Fruit fly (Drosophila melanogaster) whole organism, prepupa: ENCODE data around the gene CG10031.

ENCODE experiments used
- Blimp-1 ChIP-seq: fragments of 200-800 bp; sonication (Bioruptor generic); optimal IDR thresholded peaks from 3 replicates; lab custom pipeline; 2017; ENCODE audit warnings: missing biosample characterization, missing genetic modification characterization, mild to moderate bottlenecking, moderate library complexity, missing genetic modification reagents
- CG10669 ChIP-seq: fragments of 200-800 bp; sonication (Bioruptor generic); optimal IDR thresholded peaks from 3 replicates; lab custom pipeline; 2018; ENCODE audit warnings: missing biosample characterization, mild to moderate bottlenecking, missing genetic modification characterization, moderate library complexity
- CG11294 ChIP-seq: fragments of 200-800 bp; sonication (Bioruptor generic); IDR thresholded peaks from 2 replicates; pipeline ENCODE4 v1.3.6; 2022; ENCODE audit warnings: missing biosample characterization, missing genetic modification characterization
- CG11762 ChIP-seq: fragments of 200-800 bp; sonication (Bioruptor generic); optimal IDR thresholded peaks from 3 replicates; lab custom pipeline; 2016; ENCODE audit warnings: missing biosample characterization, missing genetic modification characterization; ENCODE audit not compliant: insufficient read depth
- CG15336 ChIP-seq: fragments of 200-800 bp; sonication (Bioruptor generic); IDR thresholded peaks from 2 replicates; pipeline ENCODE4 v1.3.6; 2022; ENCODE audit warnings: missing biosample characterization, missing genetic modification characterization
- CG1621 ChIP-seq: fragments of 200-800 bp; sonication (Bioruptor generic); optimal IDR thresholded peaks from 3 replicates; lab custom pipeline; 2018; ENCODE audit warnings: missing biosample characterization, mild to moderate bottlenecking, missing genetic modification characterization
- CG16779 ChIP-seq: fragments of 200-800 bp; sonication (Bioruptor generic); optimal IDR thresholded peaks from 3 replicates; lab custom pipeline; 2017; ENCODE audit warnings: missing biosample characterization, mild to moderate bottlenecking, missing genetic modification characterization
- CG3032 ChIP-seq: fragments of 200-800 bp; optimal IDR thresholded peaks from 2 replicates; lab custom pipeline; 2019; ENCODE audit warnings: missing biosample characterization, mild to moderate bottlenecking, missing genetic modification characterization, moderate library complexity
- CG32006 ChIP-seq: fragments of 200-800 bp; sonication (Bioruptor generic); optimal IDR thresholded peaks from 3 replicates; lab custom pipeline; 2017; ENCODE audit warnings: missing biosample characterization, mild to moderate bottlenecking, missing genetic modification characterization
- CG3919 ChIP-seq: fragments of 200-800 bp; sonication (Bioruptor generic); optimal IDR thresholded peaks from 3 replicates; lab custom pipeline; 2016; ENCODE audit warnings: missing biosample characterization, missing genetic modification characterization
- CG4318 ChIP-seq: fragments of 200-800 bp; sonication (Bioruptor generic); optimal IDR thresholded peaks from 3 replicates; lab custom pipeline; 2017; ENCODE audit warnings: missing biosample characterization, mild to moderate bottlenecking, missing genetic modification characterization
- CG6163 ChIP-seq: fragments of 200-800 bp; sonication (Bioruptor generic); IDR thresholded peaks from 3 replicates; pipeline ENCODE4 v1.3.6; 2022; ENCODE audit warnings: missing biosample characterization, missing genetic modification characterization
- CG6276 ChIP-seq: fragments of 200-800 bp; sonication (Bioruptor generic); optimal IDR thresholded peaks from 2 replicates; lab custom pipeline; 2017; ENCODE audit warnings: missing biosample characterization, mild to moderate bottlenecking, missing genetic modification characterization
- CG7368 ChIP-seq: fragments of 200-800 bp; sonication (Bioruptor generic); optimal IDR thresholded peaks from 3 replicates; lab custom pipeline; 2016; ENCODE audit warnings: missing biosample characterization, missing genetic modification characterization
- CG8319 ChIP-seq: fragments of 200-800 bp; sonication (Bioruptor generic); optimal IDR thresholded peaks from 3 replicates; lab custom pipeline; 2016; ENCODE audit warnings: missing biosample characterization, missing genetic modification characterization
- CG8632 ChIP-seq: fragments of 200-800 bp; sonication (Bioruptor generic); optimal IDR thresholded peaks from 3 replicates; lab custom pipeline; 2016; ENCODE audit warnings: missing biosample characterization, missing genetic modification characterization
- CG9139 ChIP-seq: fragments of 200-800 bp; sonication (Bioruptor generic); optimal IDR thresholded peaks from 3 replicates; lab custom pipeline; 2017; ENCODE audit warnings: missing biosample characterization, mild to moderate bottlenecking, missing genetic modification characterization
- Eip93F ChIP-seq: fragments of 200-800 bp; sonication (Bioruptor generic); optimal IDR thresholded peaks from 2 replicates; lab custom pipeline; 2016; ENCODE audit warnings: missing biosample characterization, mild to moderate bottlenecking, missing genetic modification characterization
- Ets96B ChIP-seq: fragments of 200-800 bp; optimal IDR thresholded peaks from 2 replicates; lab custom pipeline; 2019; ENCODE audit warnings: missing biosample characterization, mild to moderate bottlenecking, missing genetic modification characterization, moderate library complexity
- Gug ChIP-seq: fragments of 200-800 bp; sonication (Bioruptor generic); IDR thresholded peaks from 2 replicates; pipeline ENCODE4 v1.3.6; 2022; ENCODE audit warnings: missing biosample characterization, missing genetic modification characterization
- Hr38 ChIP-seq: sonication (Bioruptor generic); optimal IDR thresholded peaks from 2 replicates; lab custom pipeline; 2016; ENCODE audit warnings: missing biosample characterization, missing genetic modification characterization
- Hr39 ChIP-seq: fragments of 200-800 bp; sonication (Bioruptor generic); optimal IDR thresholded peaks from 2 replicates; lab custom pipeline; 2016; ENCODE audit warnings: missing biosample characterization, missing genetic modification characterization
- Met ChIP-seq: fragments of 200-800 bp; sonication (Bioruptor generic); optimal IDR thresholded peaks from 3 replicates; lab custom pipeline; 2016; ENCODE audit warnings: missing biosample characterization, missing genetic modification characterization
- OdsH ChIP-seq: fragments of 200-800 bp; sonication (Bioruptor generic); optimal IDR thresholded peaks from 3 replicates; lab custom pipeline; 2016; ENCODE audit warnings: missing biosample characterization, missing genetic modification characterization
- Smox ChIP-seq: fragments of 200-800 bp; sonication (Bioruptor generic); optimal IDR thresholded peaks from 3 replicates; lab custom pipeline; 2016; ENCODE audit warnings: missing biosample characterization, missing genetic modification characterization
- Sox102F ChIP-seq: fragments of 200-800 bp; sonication (Bioruptor generic); optimal IDR thresholded peaks from 2 replicates; lab custom pipeline; 2016; ENCODE audit warnings: missing biosample characterization, mild to moderate bottlenecking, missing genetic modification characterization
- Sox14 ChIP-seq: fragments of 200-800 bp; sonication (Bioruptor generic); optimal IDR thresholded peaks from 3 replicates; lab custom pipeline; 2016; ENCODE audit warnings: missing biosample characterization, missing genetic modification characterization
- Sox15 ChIP-seq: fragments of 200-800 bp; sonication (Bioruptor generic); optimal IDR thresholded peaks from 3 replicates; lab custom pipeline; 2016; ENCODE audit warnings: missing biosample characterization, missing genetic modification characterization
- achi ChIP-seq: fragments of 200-800 bp; sonication (Bioruptor generic); optimal IDR thresholded peaks from 3 replicates; lab custom pipeline; 2016; ENCODE audit warnings: missing biosample characterization, missing genetic modification characterization
- acj6 ChIP-seq: fragments of 200-800 bp; sonication (Bioruptor generic); optimal IDR thresholded peaks from 3 replicates; lab custom pipeline; 2016; ENCODE audit warnings: missing biosample characterization, missing genetic modification characterization
- cyc ChIP-seq: fragments of 200-800 bp; sonication (Bioruptor generic); optimal IDR thresholded peaks from 3 replicates; lab custom pipeline; 2016; ENCODE audit warnings: missing biosample characterization, missing genetic modification characterization
- dac ChIP-seq: fragments of 200-800 bp; sonication (Bioruptor generic); optimal IDR thresholded peaks from 2 replicates; lab custom pipeline; 2017; ENCODE audit warnings: missing biosample characterization, mild to moderate bottlenecking, missing genetic modification characterization
- dsx ChIP-seq: fragments of 200-800 bp; optimal IDR thresholded peaks from 3 replicates; lab custom pipeline; 2019; ENCODE audit warnings: missing biosample characterization, mild to moderate bottlenecking, missing genetic modification characterization, moderate library complexity; ENCODE audit not compliant: poor library complexity, severe bottlenecking
- eg ChIP-seq: fragments of 200-800 bp; sonication (Bioruptor generic); IDR thresholded peaks from 3 replicates; pipeline ENCODE4 v1.3.6; 2022; ENCODE audit warnings: missing biosample characterization, missing genetic modification characterization
- esn ChIP-seq: fragments of 200-800 bp; sonication (Bioruptor generic); optimal IDR thresholded peaks from 2 replicates; lab custom pipeline; 2016; ENCODE audit warnings: missing biosample characterization, mild to moderate bottlenecking, missing genetic modification characterization, moderate library complexity
- fd59A ChIP-seq: fragments of 200-800 bp; sonication (Bioruptor generic); optimal IDR thresholded peaks from 2 replicates; lab custom pipeline; 2017; ENCODE audit warnings: missing biosample characterization, mild to moderate bottlenecking, missing genetic modification characterization, missing genetic modification reagents
- fkh ChIP-seq: fragments of 200-800 bp; sonication (Bioruptor generic); optimal IDR thresholded peaks from 3 replicates; lab custom pipeline; 2017; ENCODE audit warnings: missing biosample characterization, mild to moderate bottlenecking, missing genetic modification characterization, moderate library complexity
- lz ChIP-seq: fragments of 200-800 bp; sonication (Bioruptor generic); optimal IDR thresholded peaks from 3 replicates; lab custom pipeline; 2016; ENCODE audit warnings: missing biosample characterization, missing genetic modification characterization
- net ChIP-seq: fragments of 200-800 bp; sonication (Bioruptor generic); optimal IDR thresholded peaks from 3 replicates; lab custom pipeline; 2016; ENCODE audit warnings: missing biosample characterization, missing genetic modification characterization
- pdm3 ChIP-seq: fragments of 200-800 bp; sonication (Bioruptor generic); optimal IDR thresholded peaks from 3 replicates; lab custom pipeline; 2016; ENCODE audit warnings: missing biosample characterization, missing genetic modification characterization
- salr ChIP-seq, 2 experiments: fragments of 200-800 bp; sonication (Bioruptor generic); optimal IDR thresholded peaks; 3 replicates each; lab custom pipeline; 2016 to 2018; ENCODE audit warnings: missing biosample characterization in 2 of 2, missing genetic modification characterization in 2 of 2, mild to moderate bottlenecking in 1 of 2
- spab ChIP-seq: fragments of 200-800 bp; sonication (Bioruptor generic); optimal IDR thresholded peaks from 2 replicates; lab custom pipeline; 2017; ENCODE audit warnings: missing biosample characterization, mild to moderate bottlenecking, missing genetic modification characterization, missing genetic modification reagents
- ss ChIP-seq, 2 experiments: fragments of 200-800 bp; sonication (Bioruptor generic); optimal IDR thresholded peaks; 2 replicates in 1 of 2; 3 replicates in 1 of 2; lab custom pipeline; 2017 to 2018; ENCODE audit warnings: mild to moderate bottlenecking in 2 of 2, missing biosample characterization in 2 of 2, missing genetic modification characterization in 2 of 2, moderate library complexity in 1 of 2
- svp ChIP-seq: fragments of 200-800 bp; sonication (Bioruptor generic); peaks from one replicate; lab custom pipeline; 2016; ENCODE audit warnings: missing biosample characterization, missing genetic modification characterization
- topi ChIP-seq: fragments of 200-800 bp; sonication (Bioruptor generic); optimal IDR thresholded peaks from 3 replicates; lab custom pipeline; 2016; ENCODE audit warnings: missing biosample characterization, missing genetic modification characterization
- vri ChIP-seq: fragments of 200-800 bp; sonication (Bioruptor generic); optimal IDR thresholded peaks from 3 replicates; lab custom pipeline; 2016; ENCODE audit warnings: missing biosample characterization, mild to moderate bottlenecking, missing genetic modification characterization

Gene CG10031

DNA sequence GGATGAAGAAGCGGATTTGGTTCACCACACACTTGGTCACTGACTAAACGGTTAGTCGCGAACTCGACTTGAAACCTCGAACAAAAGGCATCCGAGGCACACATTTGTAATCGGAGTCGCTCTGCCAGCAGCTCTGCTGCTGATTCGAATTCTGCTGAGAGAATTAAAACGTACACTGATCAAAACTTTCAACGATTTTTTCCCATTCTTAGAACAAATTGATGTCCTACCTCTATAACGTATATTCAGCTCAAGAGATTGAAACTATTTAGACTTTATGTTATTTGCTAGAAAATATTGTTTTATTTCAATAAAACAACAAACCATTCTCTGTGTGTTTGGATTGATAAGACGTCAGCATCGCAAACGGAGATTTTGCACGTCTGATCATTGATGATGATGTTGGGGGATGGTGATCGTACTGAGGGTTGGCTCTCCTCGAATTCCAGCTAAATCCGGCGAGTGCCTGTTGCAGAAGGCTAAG, 6.6 kb upstream of the CG10031 start, which contains the start of gene CG31778 (continued):
- TF ChIP-seq Met (GFP tag; lab: Kevin White, UChicago) (peak; percentile 86), Sox102F (GFP tag; lab: Kevin White, UChicago) (peak; percentile 92), CG15336 (GFP tag; lab: Robert Waterston, UW) (peak; percentile 77), achi (GFP tag; lab: Kevin White, UChicago) (peak; percentile 73), CG8319 (GFP tag; lab: Kevin White, UChicago) (peak; percentile 46), CG3919 (peak; percentile 73), salr (GFP tag; optimal IDR thresholded peaks at IDR 0.05; lab: Kevin White, UChicago) (peak; percentile 32 to 49), CG10669 (GFP tag; lab: Kevin White, UChicago) (peak; percentile 73), Sox14 (GFP tag; lab: Kevin White, UChicago) (peak; percentile 88), Hr38 (GFP tag; lab: Kevin White, UChicago) (no peak), lz (GFP tag; lab: Kevin White, UChicago) (peak; percentile 88), cyc (GFP tag; lab: Kevin White, UChicago) (peak; percentile 82), CG6276 (GFP tag; lab: Kevin White, UChicago) (peak; percentile 61), pdm3 (GFP tag; lab: Kevin White, UChicago) (peak; percentile 83), vri (GFP tag; lab: Kevin White, UChicago) (peak; percentile 78), Smox (peak; percentile 85), spab (peak; percentile 66), ss (GFP tag; optimal IDR thresholded peaks at IDR 0.05; lab: Kevin White, UChicago) (peak; percentile 31 to 53)

DNA sequence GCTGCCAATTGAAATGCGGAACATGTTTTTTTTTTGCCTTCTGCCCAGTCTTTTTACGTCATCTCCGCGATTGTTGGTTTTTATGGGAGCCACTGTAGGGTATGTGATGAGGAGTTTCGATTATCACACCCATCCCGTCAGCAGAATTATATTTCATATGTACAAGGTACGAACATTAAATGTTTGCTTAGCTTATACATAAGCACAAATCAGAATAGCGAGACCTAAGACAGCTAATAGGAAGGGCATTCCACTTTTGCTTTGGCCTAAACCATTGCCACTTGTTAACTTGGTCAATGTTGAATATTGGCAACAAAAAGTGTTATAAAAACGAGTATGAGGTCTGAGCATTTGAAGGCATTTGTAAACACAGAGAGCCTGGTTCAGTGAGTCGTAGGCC, 4.4 kb upstream of the CG10031 start, which contains the start of gene CG2816:
Gene CG2816 (plus strand): TSS at position 400 of the 400 bp plus-strand sequence.
- TF ChIP-seq CG9139 (GFP tag; lab: Kevin White, UChicago) (no peak), esn (GFP tag; lab: Kevin White, UChicago) (peak; percentile 88), achi (GFP tag; lab: Kevin White, UChicago) (peak; percentile 77), CG1621 (tag; lab: Kevin White, UChicago) (no peak), net (peak; percentile 85), CG16779 (peak; percentile 56), salr (GFP tag; optimal IDR thresholded peaks at IDR 0.05; lab: Kevin White, UChicago) (peak; percentile 32 to 79), Sox102F (GFP tag; lab: Kevin White, UChicago) (peak; percentile 83), Hr39 (GFP tag; lab: Kevin White, UChicago) (peak; percentile 92), Eip93F (GFP tag; lab: Kevin White, UChicago) (no peak), OdsH (GFP tag; lab: Kevin White, UChicago) (peak; percentile 86), CG4318 (GFP tag; lab: Kevin White, UChicago) (peak; percentile 67), svp (GFP tag; lab: Kevin White, UChicago) (peak; percentile 85), CG15336 (GFP tag; lab: Robert Waterston, UW) (peak; percentile 93), fd59A (GFP tag; lab: Kevin White, UChicago) (peak; percentile 40), Sox15 (GFP tag; lab: Kevin White, UChicago) (peak; percentile 76), fkh (GFP tag; lab: Kevin White, UChicago) (peak; percentile 11), CG8632 (GFP tag; lab: Kevin White, UChicago) (peak; percentile 50), acj6 (GFP tag; lab: Kevin White, UChicago) (peak; percentile 84), Met (GFP tag; lab: Kevin White, UChicago) (peak; percentile 86), Ets96B (no peak), topi (GFP tag; lab: Kevin White, UChicago) (peak; percentile 76), CG3919 (peak; percentile 85), spab (peak; percentile 21), Hr38 (GFP tag; lab: Kevin White, UChicago) (peak; percentile 80), pdm3 (GFP tag; lab: Kevin White, UChicago) (peak; percentile 88), dsx (GFP tag; lab: Kevin White, UChicago) (no peak), vri (GFP tag; lab: Kevin White, UChicago) (peak; percentile 91), CG6163 (GFP tag; lab: Robert Waterston, UW) (peak; percentile 96), CG11294 (peak; percentile 92), CG32006 (GFP tag; lab: Kevin White, UChicago) (peak; percentile 86), dac (GFP tag; lab: Kevin White, UChicago) (peak; percentile 68), CG6276 (GFP tag; lab: Kevin White, UChicago) (peak; percentile 90), CG11762 (GFP tag; lab: Kevin White, UChicago) (peak; percentile 70), Sox14 (GFP tag; lab: Kevin White, UChicago) (peak; percentile 88), eg (GFP tag; lab: Robert Waterston, UW) (peak; percentile 97), CG7368 (GFP tag; lab: Kevin White, UChicago) (peak; percentile 80), Blimp-1 (GFP tag; lab: Kevin White, UChicago) (peak; percentile 54), CG3032 (no peak), ss (GFP tag; optimal IDR thresholded peaks at IDR 0.05; lab: Kevin White, UChicago) (peak in 1 of 2 experiments; percentile 54), Gug (GFP tag; lab: Robert Waterston, UW) (peak; percentile 90), cyc (GFP tag; lab: Kevin White, UChicago) (peak; percentile 84), lz (GFP tag; lab: Kevin White, UChicago) (peak; percentile 88)
